Worm (Caenorhabditis elegans) whole organism, L4 larva: ENCODE results near the gene ncs-3.
A peak's percentile ranks its signal among the peaks of the same experiment; 100 is the strongest.

Experiments
- D1046.2 ChIP-seq: fragments of 200-800 bp; sonication (Bioruptor generic); IDR thresholded peaks from 2 replicates; pipeline ENCODE4 v1.3.6; 2022; ENCODE audit warnings: missing genetic modification characterization, missing compliant biosample characterization
- F10B5.3 ChIP-seq: sonication (generic microtip); optimal IDR thresholded peaks from 2 replicates; lab custom pipeline; 2016; ENCODE audit warnings: mild to moderate bottlenecking, missing genetic modification characterization, missing compliant biosample characterization
- F26F4.8 ChIP-seq: fragments of 200-800 bp; sonication (Bioruptor generic); conservative IDR thresholded peaks from 2 replicates; pipeline ENCODE4 v1.3.6; 2022; ENCODE audit warnings: missing genetic modification characterization, missing compliant biosample characterization
- F37D6.2 ChIP-seq: sonication (generic microtip); optimal IDR thresholded peaks from 2 replicates; lab custom pipeline; 2016; ENCODE audit warnings: mild to moderate bottlenecking, missing genetic modification characterization, missing compliant biosample characterization
- F49E8.2 ChIP-seq: sonication (generic microtip); optimal IDR thresholded peaks from 2 replicates; lab custom pipeline; 2016; ENCODE audit warnings: missing compliant biosample characterization, mild to moderate bottlenecking, missing genetic modification characterization, borderline replicate concordance
- Y5F2A.4 ChIP-seq: fragments of 200-800 bp; sonication (Bioruptor generic); optimal IDR thresholded peaks from 2 replicates; lab custom pipeline; 2018; ENCODE audit warnings: mild to moderate bottlenecking, missing genetic modification characterization, missing compliant biosample characterization
- aly-2 ChIP-seq: sonication (generic microtip); optimal IDR thresholded peaks from 2 replicates; lab custom pipeline; 2018; ENCODE audit warnings: missing biosample characterization, missing genetic modification characterization
- arid-1 ChIP-seq: fragments of 200-800 bp; sonication (Bioruptor generic); conservative IDR thresholded peaks from 2 replicates; pipeline ENCODE4 v1.3.6; 2022; ENCODE audit warnings: missing genetic modification reagents, missing genetic modification characterization, missing compliant biosample characterization
- attf-4 ChIP-seq: sonication (generic microtip); optimal IDR thresholded peaks from 3 replicates; lab custom pipeline; 2017; ENCODE audit warnings: missing biosample characterization, missing genetic modification characterization
- ceh-20 ChIP-seq: fragments of 200-800 bp; sonication (Bioruptor generic); IDR thresholded peaks from 2 replicates; pipeline ENCODE4 v1.3.6; 2022; ENCODE audit warnings: missing genetic modification reagents, missing genetic modification characterization, missing compliant biosample characterization
- ceh-82 ChIP-seq: sonication (generic microtip); optimal IDR thresholded peaks from 2 replicates; lab custom pipeline; 2017; ENCODE audit warnings: missing biosample characterization, missing genetic modification characterization
- cey-2 ChIP-seq: sonication (generic microtip); optimal IDR thresholded peaks from 3 replicates; lab custom pipeline; 2017; ENCODE audit warnings: missing genetic modification characterization, mild to moderate bottlenecking, missing compliant biosample characterization, antibody characterized with exemption, borderline replicate concordance; ENCODE audit not compliant: insufficient read depth
- daf-12 ChIP-seq: fragments of 150-350 bp; optimal IDR thresholded peaks from 2 replicates; lab custom pipeline; 2014; ENCODE audit warnings: missing biosample characterization, missing genetic modification reagents, missing genetic modification characterization
- daf-16 ChIP-seq, 3 experiments: sonication (generic microtip); optimal IDR thresholded peaks; 2 replicates each; lab custom pipeline; 2016 to 2017; ENCODE audit warnings: missing genetic modification characterization in 3 of 3, missing genetic modification reagents in 3 of 3, mild to moderate bottlenecking in 2 of 3, missing compliant biosample characterization in 2 of 3, missing biosample characterization in 1 of 3, moderate library complexity in 1 of 3
- daf-8 ChIP-seq: fragments of 200-800 bp; sonication (Bioruptor generic); IDR thresholded peaks from 2 replicates; pipeline ENCODE4 v1.3.6; 2022; ENCODE audit warnings: missing genetic modification characterization, missing compliant biosample characterization
- dmd-6 ChIP-seq: fragments of 200-800 bp; sonication (Bioruptor generic); IDR thresholded peaks from 2 replicates; pipeline ENCODE4 v1.3.6; 2022; ENCODE audit warnings: missing genetic modification reagents, missing genetic modification characterization, missing compliant biosample characterization
- egl-43 ChIP-seq: fragments of 200-800 bp; sonication (Bioruptor generic); IDR thresholded peaks from 2 replicates; pipeline ENCODE4 v1.3.6; 2022; ENCODE audit warnings: missing genetic modification reagents, missing genetic modification characterization, missing compliant biosample characterization
- fkh-10 ChIP-seq: fragments of 150-350 bp; optimal IDR thresholded peaks from 2 replicates; lab custom pipeline; 2014; ENCODE audit warnings: missing biosample characterization, missing genetic modification reagents, missing genetic modification characterization
- fos-1 ChIP-seq: fragments of 150-350 bp; optimal IDR thresholded peaks from 2 replicates; lab custom pipeline; 2014; ENCODE audit warnings: missing biosample characterization, missing genetic modification characterization
- hif-1 ChIP-seq, 2 experiments: sonication (generic microtip); optimal IDR thresholded peaks; 2 replicates each; lab custom pipeline; 2016 to 2017; ENCODE audit warnings: missing compliant biosample characterization in 2 of 2, missing genetic modification characterization in 2 of 2, missing genetic modification reagents in 2 of 2, missing genotype in 2 of 2, mild to moderate bottlenecking in 1 of 2
- hlh-11 ChIP-seq: fragments of 200-800 bp; sonication (Bioruptor generic); optimal IDR thresholded peaks from 2 replicates; lab custom pipeline; 2018; ENCODE audit warnings: mild to moderate bottlenecking, missing genetic modification characterization, missing compliant biosample characterization
- hlh-30 ChIP-seq: sonication (generic microtip); optimal IDR thresholded peaks from 2 replicates; lab custom pipeline; 2017; ENCODE audit warnings: antibody characterized with exemption, mild to moderate bottlenecking, missing genetic modification characterization, missing compliant biosample characterization; ENCODE audit not compliant: insufficient read depth
- lin-13 ChIP-seq: fragments of 150-350 bp; optimal IDR thresholded peaks from 2 replicates; lab custom pipeline; 2014; ENCODE audit warnings: missing biosample characterization, missing genetic modification reagents, missing genetic modification characterization
- lin-29 ChIP-seq: fragments of 200-800 bp; sonication (Bioruptor generic); IDR thresholded peaks from 2 replicates; pipeline ENCODE4 v1.3.6; 2022; ENCODE audit warnings: missing genetic modification reagents, missing genetic modification characterization, missing compliant biosample characterization
- mdl-1 ChIP-seq, 2 experiments: fragments of 150-350 bp in 1 of 2; sonication (generic microtip) in 1 of 2; optimal IDR thresholded peaks; 2 replicates each; lab custom pipeline; 2014 to 2017; ENCODE audit warnings: missing biosample characterization in 2 of 2, missing genetic modification characterization in 2 of 2
- mdt-29 ChIP-seq: fragments of 200-800 bp; sonication (Bioruptor generic); IDR thresholded peaks from 2 replicates; pipeline ENCODE4 v1.3.6; 2022; ENCODE audit warnings: missing genetic modification reagents, missing genetic modification characterization, missing compliant biosample characterization
- mep-1 ChIP-seq: fragments of 150-350 bp; sonication (generic microtip); optimal IDR thresholded peaks from 3 replicates; lab custom pipeline; 2014; ENCODE audit warnings: missing biosample characterization, missing genetic modification characterization
- mes-2 ChIP-seq: sonication (generic microtip); optimal IDR thresholded peaks from 2 replicates; lab custom pipeline; 2016; ENCODE audit warnings: missing genotype, mild to moderate bottlenecking, missing genetic modification characterization, missing compliant biosample characterization; ENCODE audit not compliant: poor library complexity, severe bottlenecking
- mxl-2 ChIP-seq: fragments of 200-800 bp; sonication (Bioruptor generic); conservative IDR thresholded peaks from 2 replicates; pipeline ENCODE4 v1.3.6; 2022; ENCODE audit warnings: missing genetic modification reagents, missing genetic modification characterization, missing compliant biosample characterization
- mxl-3 ChIP-seq: fragments of 200-800 bp; sonication (Bioruptor generic); optimal IDR thresholded peaks from 2 replicates; lab custom pipeline; 2018; ENCODE audit warnings: mild to moderate bottlenecking, missing genetic modification characterization, missing compliant biosample characterization
- nhr-102 ChIP-seq: sonication (generic microtip); optimal IDR thresholded peaks from 2 replicates; lab custom pipeline; 2016; ENCODE audit warnings: mild to moderate bottlenecking, missing genetic modification characterization, moderate library complexity, missing compliant biosample characterization
- nhr-237 ChIP-seq: sonication (generic microtip); optimal IDR thresholded peaks from 2 replicates; lab custom pipeline; 2017; ENCODE audit warnings: missing biosample characterization, missing genetic modification characterization
- nhr-28 ChIP-seq: fragments of 150-350 bp; optimal IDR thresholded peaks from 2 replicates; lab custom pipeline; 2014; ENCODE audit warnings: missing biosample characterization, missing genetic modification characterization
- nhr-42 ChIP-seq: fragments of 200-800 bp; sonication (Bioruptor generic); IDR thresholded peaks from 2 replicates; pipeline ENCODE4 v1.3.6; 2022; ENCODE audit warnings: missing genetic modification characterization, missing compliant biosample characterization
- nhr-48 ChIP-seq: sonication (generic microtip); optimal IDR thresholded peaks from 2 replicates; lab custom pipeline; 2016; ENCODE audit warnings: mild to moderate bottlenecking, missing genetic modification characterization, missing compliant biosample characterization
- nhr-6 ChIP-seq: fragments of 150-350 bp; optimal IDR thresholded peaks from 2 replicates; lab custom pipeline; 2014; ENCODE audit warnings: missing biosample characterization, missing genetic modification characterization
- nhr-76 ChIP-seq: fragments of 150-350 bp; optimal IDR thresholded peaks from 2 replicates; lab custom pipeline; 2014; ENCODE audit warnings: missing biosample characterization, missing genetic modification characterization
- pha-4 ChIP-seq, 2 experiments: fragments of 150-350 bp in 1 of 2; fragments of 200-800 bp in 1 of 2; sonication (Bioruptor generic) in 1 of 2; IDR thresholded peaks in 1 of 2; optimal IDR thresholded peaks in 1 of 2; 2 replicates each; pipeline versions ENCODE4 v1.3.6 to Lab custom; 2014 to 2022; ENCODE audit warnings: missing genetic modification characterization in 2 of 2, missing genetic modification reagents in 2 of 2, missing biosample characterization in 1 of 2, missing compliant biosample characterization in 1 of 2
- set-16 ChIP-seq: fragments of 200-800 bp; sonication (Bioruptor generic); IDR thresholded peaks from 2 replicates; pipeline ENCODE4 v1.3.6; 2022; ENCODE audit warnings: missing genetic modification reagents, missing genetic modification characterization, missing compliant biosample characterization
- skn-1 ChIP-seq: fragments of 150-350 bp; optimal IDR thresholded peaks from 2 replicates; lab custom pipeline; 2014; ENCODE audit warnings: missing biosample characterization, missing genetic modification characterization
- spr-1 ChIP-seq: sonication (generic microtip); optimal IDR thresholded peaks from 2 replicates; lab custom pipeline; 2016; ENCODE audit warnings: mild to moderate bottlenecking, missing genetic modification characterization, missing compliant biosample characterization
- tag-97 ChIP-seq: fragments of 200-800 bp; sonication (Bioruptor generic); IDR thresholded peaks from 2 replicates; pipeline ENCODE4 v1.3.6; 2022; ENCODE audit warnings: missing genetic modification characterization, missing compliant biosample characterization
- unc-39 ChIP-seq: sonication (generic microtip); optimal IDR thresholded peaks from 2 replicates; lab custom pipeline; 2017; ENCODE audit warnings: missing biosample characterization, missing genetic modification characterization
- vab-7 ChIP-seq: fragments of 200-800 bp; sonication (Bioruptor generic); IDR thresholded peaks from 2 replicates; pipeline ENCODE4 v1.3.6; 2022; ENCODE audit warnings: missing genetic modification reagents, missing genetic modification characterization, missing compliant biosample characterization
- zfp-2 ChIP-seq: sonication (generic microtip); optimal IDR thresholded peaks from 2 replicates; lab custom pipeline; 2016; ENCODE audit warnings: mild to moderate bottlenecking, missing genetic modification characterization, missing compliant biosample characterization
- zip-11 ChIP-seq: fragments of 200-800 bp; sonication (Bioruptor generic); IDR thresholded peaks from 2 replicates; pipeline ENCODE4 v1.3.6; 2022; ENCODE audit warnings: missing genetic modification characterization, missing compliant biosample characterization
- ztf-11 ChIP-seq: fragments of 150-350 bp; optimal IDR thresholded peaks from 2 replicates; lab custom pipeline; 2014; ENCODE audit warnings: missing biosample characterization, missing genetic modification characterization
- ztf-7 ChIP-seq: fragments of 150-350 bp; optimal IDR thresholded peaks from 2 replicates; lab custom pipeline; 2014; ENCODE audit warnings: missing biosample characterization, missing genetic modification characterization

Gene ncs-3

ce11 chrX:1010627-1011452, 43.0 kb upstream of the ncs-3 start (continued):
- TF ChIP-seq fkh-10 (GFP tag; lab: Kevin White, UChicago) (no peak), ztf-11 (tag; lab: Kevin White, UChicago) (no peak), spr-1 (peak; percentile 26), lin-13 (GFP tag; lab: Kevin White, UChicago) (peak; percentile 17), F37D6.2 (tag; lab: Kevin White, UChicago) (no peak), D1046.2 (GFP tag; lab: Robert Waterston, UW) (0 out of 2 replicates have a peak, but pooled peaks have one; percentile 40), mdt-29 (peak; percentile 42; the same call in 1 of the 2 replicates), zfp-2 (no peak), daf-12 (no peak), tag-97 (no peak), nhr-48 (tag; lab: Kevin White, UChicago) (peak; percentile 62), F10B5.3 (tag; lab: Kevin White, UChicago) (no peak), F49E8.2 (tag; lab: Kevin White, UChicago) (no peak), ceh-82 (no peak), ztf-7 (tag; lab: Kevin White, UChicago) (peak; percentile 51), arid-1 (GFP tag; lab: Robert Waterston, UW) (peak; percentile 47; the same call in 1 of the 2 replicates), lin-29 (GFP tag; lab: Robert Waterston, UW) (no peak), aly-2 (tag; lab: Kevin White, UChicago) (no peak), nhr-102 (tag; lab: Kevin White, UChicago) (peak; percentile 60), F26F4.8 (GFP tag; lab: Robert Waterston, UW) (no peak), Y5F2A.4 (GFP tag; lab: Kevin White, UChicago) (no peak), nhr-76 (tag; lab: Kevin White, UChicago) (no peak), nhr-28 (tag; lab: Kevin White, UChicago) (peak; percentile 94), daf-16 (GFP tag; optimal IDR thresholded peaks at IDR 0.05; lab: Kevin White, UChicago) (peak in 1 of 2 experiments; percentile 1), daf-16 (tag; optimal IDR thresholded peaks at IDR 0.05; lab: Kevin White, UChicago) (peak; percentile 92), nhr-237 (tag; lab: Kevin White, UChicago) (no peak), pha-4 (GFP tag; IDR thresholded peaks at IDR 0.05; lab: Robert Waterston, UW) (peak; percentile 64; the same call in 1 of the 2 replicates), pha-4 (tag; optimal IDR thresholded peaks at IDR 0.05; lab: Kevin White, UChicago) (no peak), nhr-42 (no peak), fos-1 (tag; lab: Kevin White, UChicago) (no peak), nhr-6 (tag; lab: Kevin White, UChicago) (peak; percentile 65), skn-1 (tag; lab: Kevin White, UChicago) (no peak), unc-39 (no peak), mep-1 (tag; lab: Kevin White, UChicago) (peak; percentile 33), vab-7 (no peak), ceh-20 (GFP tag; lab: Robert Waterston, UW) (0 out of 2 replicates have a peak, but pooled peaks have one; percentile 38), hlh-11 (tag; lab: Kevin White, UChicago) (peak; percentile 91), zip-11 (no peak), mdl-1 (tag; optimal IDR thresholded peaks at IDR 0.05; lab: Kevin White, UChicago) (peak in 1 of 2 experiments; percentile 41), attf-4 (no peak), daf-8 (GFP tag; lab: Robert Waterston, UW) (no peak), dmd-6 (GFP tag; lab: Robert Waterston, UW) (peak; percentile 85), egl-43 (GFP tag; lab: Robert Waterston, UW) (peak; percentile 68), cey-2 (no peak), set-16 (GFP tag; lab: Robert Waterston, UW) (peak; percentile 78), hif-1 (tag; optimal IDR thresholded peaks at IDR 0.05; lab: Kevin White, UChicago) (no peak), mxl-2 (GFP tag; lab: Robert Waterston, UW) (peak; percentile 26; the same call in 1 of the 2 replicates), hlh-30 (peak; percentile 92), mes-2 (tag; lab: Kevin White, UChicago) (peak; percentile 63), mxl-3 (GFP tag; lab: Kevin White, UChicago) (peak; percentile 15)
